Worm (Caenorhabditis elegans): ENCODE measurements around the gene C05A2.4.

Gene C05A2.4

ce11 chrV:10695181-10695580, at the start of gene C05A2.4:
TSS of gene C05A2.4 (plus strand) at chrV:10695481.
- TF ChIP-seq W03F9.2 (tag; optimal IDR thresholded peaks at IDR 0.05) (no peak), him-1 (tag; optimal IDR thresholded peaks at IDR 0.05) (no peak), dao-5 (tag; optimal IDR thresholded peaks at IDR 0.05) (no peak)

DNA sequence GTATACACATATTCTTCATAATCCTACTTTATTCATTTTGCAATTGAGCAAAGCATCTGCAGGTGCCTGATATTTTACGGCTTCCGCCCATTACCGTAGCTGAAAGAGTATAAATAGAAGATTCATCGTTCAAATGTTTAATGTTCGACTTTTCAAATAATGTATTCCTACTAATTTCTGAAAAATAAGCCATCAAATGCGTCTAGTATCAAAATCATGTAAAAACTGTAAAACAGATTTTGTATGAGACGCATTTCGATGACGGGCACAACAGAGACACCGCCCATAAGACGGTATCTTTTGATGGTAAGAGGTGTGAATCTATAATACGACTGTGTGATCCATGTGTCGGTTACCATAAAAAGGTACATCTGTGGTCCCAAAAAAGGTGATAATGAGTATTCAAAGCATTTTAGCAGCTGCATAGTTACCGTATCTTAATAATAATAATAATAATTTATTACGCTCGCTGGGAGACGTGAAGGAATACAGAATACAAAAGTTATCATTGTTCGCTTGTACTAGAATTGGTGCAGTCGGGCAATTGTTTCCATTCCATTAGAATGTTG, 48.2 kb upstream of the C05A2.4 start, which contains the start of the genes C32C4.3 and C32C4.16:
TSS of gene C32C4.3 (minus strand) at position 101 of the 569 bp plus-strand sequence.
TSS of gene C32C4.16 (plus strand) at position 519 of the 569 bp plus-strand sequence.
- TF ChIP-seq him-1 (tag; optimal IDR thresholded peaks at IDR 0.05) (no peak), dao-5 (tag; optimal IDR thresholded peaks at IDR 0.05) (no peak), W03F9.2 (tag; optimal IDR thresholded peaks at IDR 0.05) (no peak)

DNA sequence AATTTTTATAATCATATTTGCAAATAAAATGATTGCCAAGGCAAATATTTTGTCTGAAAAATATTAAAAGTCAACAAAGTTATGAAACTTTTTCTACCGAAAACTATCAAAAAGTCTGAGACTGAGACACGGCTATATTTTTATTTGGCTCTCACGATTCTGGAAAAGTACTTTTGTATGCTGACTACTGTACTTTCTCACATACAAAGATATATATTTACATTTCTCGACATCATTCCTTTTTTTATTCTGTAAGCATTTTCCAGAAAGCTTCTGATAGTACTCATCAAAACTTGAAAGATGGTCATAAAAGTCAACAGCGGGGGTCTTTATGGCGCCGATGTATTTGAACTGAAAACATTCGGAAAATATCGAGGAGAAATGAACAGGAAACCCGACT, 47.1 kb upstream of the C05A2.4 start, which contains the start of gene aqp-6:
TSS of gene aqp-6 (plus strand) at position 301 of the 400 bp plus-strand sequence.
- TF ChIP-seq W03F9.2 (tag; optimal IDR thresholded peaks at IDR 0.05) (no peak), him-1 (tag; optimal IDR thresholded peaks at IDR 0.05) (no peak), dao-5 (tag; optimal IDR thresholded peaks at IDR 0.05) (no peak)

ce11 chrV:10654165-10654564, 41.1 kb upstream of the C05A2.4 start, which contains the start of gene ugt-35:
TSS of gene ugt-35 (minus strand) at chrV:10654265.
- TF ChIP-seq dao-5 (tag; optimal IDR thresholded peaks at IDR 0.05) (no peak), him-1 (tag; optimal IDR thresholded peaks at IDR 0.05) (no peak), W03F9.2 (tag; optimal IDR thresholded peaks at IDR 0.05) (no peak)

DNA sequence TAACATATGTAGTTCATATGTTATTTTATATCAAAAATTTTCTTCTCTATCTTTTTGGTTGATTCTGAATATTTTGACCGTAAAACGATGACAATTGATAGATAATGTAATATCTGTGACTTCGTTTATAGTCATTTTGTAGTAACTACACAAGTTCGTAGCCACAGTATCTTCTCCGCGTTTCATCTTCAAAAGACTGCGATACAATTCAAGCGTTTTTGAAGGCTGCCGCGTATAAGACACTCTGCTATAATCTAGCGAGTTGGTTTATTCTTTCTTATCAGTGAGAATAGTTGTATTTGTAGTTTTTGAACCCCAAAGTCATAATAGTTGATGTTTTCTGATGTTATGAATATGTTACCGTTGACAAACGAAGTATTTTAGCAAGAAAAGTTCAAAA, 38.3 kb upstream of the C05A2.4 start, which contains the start of gene ugt-34:
TSS of gene ugt-34 (minus strand) at position 21 of the 400 bp plus-strand sequence.
- TF ChIP-seq him-1 (tag; optimal IDR thresholded peaks at IDR 0.05) (no peak), W03F9.2 (tag; optimal IDR thresholded peaks at IDR 0.05) (no peak), dao-5 (tag; optimal IDR thresholded peaks at IDR 0.05) (no peak)

ce11 chrV:10657959-10658358, 37.3 kb upstream of the C05A2.4 start, which contains the start of gene tut-2:
TSS of gene tut-2 (plus strand) at chrV:10658235.
- TF ChIP-seq him-1 (tag; optimal IDR thresholded peaks at IDR 0.05) = no peak
- no peak for TF ChIP-seq dao-5 (tag; optimal IDR thresholded peaks at IDR 0.05)
- no peak for TF ChIP-seq W03F9.2 (tag; optimal IDR thresholded peaks at IDR 0.05)

- TF ChIP-seq dao-5 (tag; optimal IDR thresholded peaks at IDR 0.05) (no peak), him-1 (tag; optimal IDR thresholded peaks at IDR 0.05) (no peak), W03F9.2 (tag; optimal IDR thresholded peaks at IDR 0.05) (no peak)
Observed at ce11 chrV:10659343-10659742, 35.9 kb upstream of the C05A2.4 start.

ce11 chrV:10661417-10661945, 33.8 kb upstream of the C05A2.4 start, which contains the start of gene sqv-4:
TSS of gene sqv-4 (minus strand) at chrV:10661467.
- TF ChIP-seq W03F9.2 (tag; optimal IDR thresholded peaks at IDR 0.05) (peak; percentile 32), him-1 (tag; optimal IDR thresholded peaks at IDR 0.05) (no peak)

- TF ChIP-seq dao-5 (tag; optimal IDR thresholded peaks at IDR 0.05) (no peak), W03F9.2 (tag; optimal IDR thresholded peaks at IDR 0.05) (no peak), him-1 (tag; optimal IDR thresholded peaks at IDR 0.05) (no peak)
Observed at ce11 chrV:10662000-10662399, 33.3 kb upstream of the C05A2.4 start.

- no peak for TF ChIP-seq dao-5 (tag; optimal IDR thresholded peaks at IDR 0.05)
- TF ChIP-seq W03F9.2 (tag; optimal IDR thresholded peaks at IDR 0.05) = no peak
- no peak for TF ChIP-seq him-1 (tag; optimal IDR thresholded peaks at IDR 0.05)
Observed at ce11 chrV:10664271-10664670, 31.0 kb upstream of the C05A2.4 start.

DNA sequence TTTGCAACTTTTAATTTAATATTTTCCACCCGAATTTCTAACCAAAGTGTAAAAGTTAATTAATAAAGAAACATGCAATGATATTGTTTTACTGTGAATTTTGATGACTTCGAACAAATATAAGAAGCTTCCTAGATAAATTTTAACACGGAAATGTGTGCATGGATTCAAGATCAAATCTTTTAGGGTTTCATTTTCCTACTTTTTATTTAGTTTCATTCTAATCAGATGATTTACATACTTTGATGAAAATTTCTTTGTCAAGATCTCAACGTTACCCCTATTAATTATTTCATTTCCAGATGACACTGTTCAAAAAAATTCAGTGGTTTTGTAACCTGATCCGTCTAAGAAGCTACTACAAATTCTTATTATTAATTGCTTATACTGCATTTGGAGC, 28.0 kb upstream of the C05A2.4 start, which contains the start of gene twk-12:
TSS of gene twk-12 (plus strand) at position 301 of the 400 bp plus-strand sequence.
- TF ChIP-seq W03F9.2 (tag; optimal IDR thresholded peaks at IDR 0.05) (no peak), dao-5 (tag; optimal IDR thresholded peaks at IDR 0.05) (no peak), him-1 (tag; optimal IDR thresholded peaks at IDR 0.05) (no peak)

DNA sequence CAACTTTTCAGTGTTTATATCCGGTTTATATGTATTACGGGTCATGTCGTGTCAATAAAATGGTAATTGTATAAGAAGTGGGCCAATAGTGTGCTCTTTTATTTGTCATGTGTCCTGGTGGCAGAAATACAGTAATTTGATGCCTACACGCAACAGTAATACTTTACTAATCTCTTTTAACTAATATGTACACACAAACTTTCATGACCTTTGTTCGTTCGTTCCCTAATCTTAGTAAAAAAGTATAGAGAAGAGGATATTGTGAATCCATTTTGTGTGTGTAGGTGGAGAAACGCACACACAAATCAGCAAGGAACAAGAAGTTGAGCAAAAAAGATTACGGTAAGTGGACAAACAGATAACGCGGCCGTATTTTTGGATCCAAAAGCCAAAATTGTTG, 24.5 kb upstream of the C05A2.4 start:
- no peak for TF ChIP-seq him-1 (tag; optimal IDR thresholded peaks at IDR 0.05)
- TF ChIP-seq W03F9.2 (tag; optimal IDR thresholded peaks at IDR 0.05) = no peak

- TF ChIP-seq dao-5 (tag; optimal IDR thresholded peaks at IDR 0.05) (no peak), him-1 (tag; optimal IDR thresholded peaks at IDR 0.05) (no peak), W03F9.2 (tag; optimal IDR thresholded peaks at IDR 0.05) (no peak)
Observed at ce11 chrV:10671618-10672017, 23.7 kb upstream of the C05A2.4 start, which contains the start of gene ceh-22. TSS of gene ceh-22 (plus strand) at chrV:10671918.

DNA sequence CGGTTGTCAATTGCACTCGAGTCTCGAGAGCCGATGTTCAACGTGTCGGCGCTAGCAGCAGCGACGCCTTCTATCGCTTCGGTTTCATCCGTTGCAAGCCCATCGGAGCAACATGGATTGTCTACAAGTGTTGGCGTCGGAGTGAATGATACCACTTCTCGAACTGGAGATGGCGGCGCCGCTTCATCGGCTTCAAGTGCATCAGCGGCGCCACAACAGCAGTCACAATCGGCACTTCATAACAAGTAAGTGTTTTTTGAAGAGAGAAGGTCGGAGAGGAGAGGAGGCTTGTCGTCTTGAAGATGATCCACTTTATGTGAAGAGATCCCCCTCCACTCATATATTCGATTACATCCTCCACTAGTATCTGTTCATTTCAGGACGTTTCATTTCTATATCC, 22.7 kb upstream of the C05A2.4 start:
- no peak for TF ChIP-seq dao-5 (tag; optimal IDR thresholded peaks at IDR 0.05)
- TF ChIP-seq him-1 (tag; optimal IDR thresholded peaks at IDR 0.05) = no peak
- no peak for TF ChIP-seq W03F9.2 (tag; optimal IDR thresholded peaks at IDR 0.05)

Data from whole organism, L4/young adult.